Worm (Caenorhabditis elegans): ENCODE measurements around the gene dbn-1.

dbn-1 gene

DNA sequence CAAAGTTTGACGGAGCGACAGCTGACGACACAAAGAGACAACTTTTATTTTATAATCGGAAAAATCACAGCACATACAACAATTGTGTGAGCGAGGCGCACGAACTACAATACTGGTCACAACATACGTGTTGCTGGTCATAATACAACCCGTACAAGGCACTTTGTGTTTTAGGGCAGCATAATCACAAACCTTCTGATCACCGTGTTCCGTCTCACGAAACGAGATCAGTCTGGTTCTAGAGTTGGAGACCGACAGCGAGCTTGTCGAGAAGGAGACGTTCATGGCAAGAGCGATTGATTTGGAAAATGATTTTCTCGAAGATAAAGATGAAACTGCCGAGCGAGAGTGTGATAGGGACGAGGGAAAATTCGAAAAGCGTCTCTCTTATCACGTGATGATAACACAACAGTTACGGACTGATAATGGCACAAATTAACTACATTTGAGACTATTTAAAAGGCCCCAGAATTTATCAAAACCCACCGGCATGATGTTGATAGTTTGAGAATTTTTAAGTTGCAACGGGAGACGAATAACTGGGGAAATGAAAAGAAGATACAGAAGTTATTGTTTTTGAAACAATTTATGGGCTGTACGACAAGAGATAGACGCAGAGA, 4.9 kb upstream of the dbn-1 start:
- TF ChIP-seq F13H6.1 (tag; optimal IDR thresholded peaks at IDR 0.05) = peak; percentile 37
- TF ChIP-seq sma-9 (GFP tag; optimal IDR thresholded peaks at IDR 0.05) = peak; percentile 62
- TF ChIP-seq sma-9 (tag; optimal IDR thresholded peaks at IDR 0.05) = no peak
- TF ChIP-seq sma-3 (GFP tag; optimal IDR thresholded peaks at IDR 0.05) = peak; percentile 27
- peak; percentile 39 for TF ChIP-seq gmeb-1 (tag; optimal IDR thresholded peaks at IDR 0.05)
- TF ChIP-seq nhr-6 (tag; optimal IDR thresholded peaks at IDR 0.05) = no peak
- no peak for TF ChIP-seq unc-39 (tag; optimal IDR thresholded peaks at IDR 0.05)
- peak; percentile 39 for TF ChIP-seq crh-2 (tag; optimal IDR thresholded peaks at IDR 0.05)
- no peak for TF ChIP-seq ztf-4 (tag; optimal IDR thresholded peaks at IDR 0.05)
- TF ChIP-seq nhr-77 (tag; optimal IDR thresholded peaks at IDR 0.05) = no peak
- no peak for TF ChIP-seq ceh-82 (tag; optimal IDR thresholded peaks at IDR 0.05)
- no peak for TF ChIP-seq lin-39 (tag; optimal IDR thresholded peaks at IDR 0.05)
- TF ChIP-seq blmp-1 (tag; optimal IDR thresholded peaks at IDR 0.05; ENCODE audit: insufficient read depth) = no peak
- TF ChIP-seq nhr-11 (tag; optimal IDR thresholded peaks at IDR 0.05) = no peak
- TF ChIP-seq nhr-21 (tag; optimal IDR thresholded peaks at IDR 0.05) = peak; percentile 23
- peak in 1 of 2 experiments; percentile 3 for TF ChIP-seq lsy-2 (tag; optimal IDR thresholded peaks at IDR 0.05)
- TF ChIP-seq zag-1 (tag; optimal IDR thresholded peaks at IDR 0.05) = no peak
- TF ChIP-seq C34F6.9 (tag; optimal IDR thresholded peaks at IDR 0.05) = no peak
- no peak for TF ChIP-seq ceh-16 (tag; optimal IDR thresholded peaks at IDR 0.05)
- peak; percentile 73 for TF ChIP-seq fos-1 (tag; optimal IDR thresholded peaks at IDR 0.05)
- TF ChIP-seq nhr-129 (tag; optimal IDR thresholded peaks at IDR 0.05) = peak; percentile 28
- no peak for TF ChIP-seq ZK546.5 (tag; optimal IDR thresholded peaks at IDR 0.05)
- TF ChIP-seq nhr-25 (tag; optimal IDR thresholded peaks at IDR 0.05) = peak; percentile 12

DNA sequence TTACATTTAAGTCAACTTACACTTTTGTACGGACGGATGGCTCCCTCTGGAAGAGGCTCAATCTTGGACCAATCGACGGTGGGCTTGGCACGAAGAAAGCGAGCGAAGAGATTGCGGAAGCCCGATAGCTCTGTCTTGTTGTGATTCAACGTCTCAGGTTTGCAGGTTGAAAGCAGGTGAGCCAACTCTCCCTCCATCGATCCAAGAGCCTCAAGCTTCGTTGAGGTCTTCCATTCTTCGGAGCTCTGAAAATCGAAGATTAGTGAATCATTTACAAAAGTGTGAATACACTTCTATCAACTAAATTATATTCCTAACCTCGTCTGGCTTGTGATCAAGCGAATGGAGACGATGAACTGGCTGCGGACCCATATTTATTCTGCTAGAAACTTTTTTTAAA, 3.9 kb upstream of the dbn-1 start:
- TF ChIP-seq ZK546.5 (tag; optimal IDR thresholded peaks at IDR 0.05) (no peak), C34F6.9 (tag; optimal IDR thresholded peaks at IDR 0.05) (no peak), nhr-6 (tag; optimal IDR thresholded peaks at IDR 0.05) (no peak), mab-5 (tag; optimal IDR thresholded peaks at IDR 0.05) (no peak), mdl-1 (tag; optimal IDR thresholded peaks at IDR 0.05) (no peak), nhr-23 (tag; optimal IDR thresholded peaks at IDR 0.05) (no peak), ztf-4 (tag; optimal IDR thresholded peaks at IDR 0.05) (no peak), fos-1 (tag; optimal IDR thresholded peaks at IDR 0.05) (no peak)

DNA sequence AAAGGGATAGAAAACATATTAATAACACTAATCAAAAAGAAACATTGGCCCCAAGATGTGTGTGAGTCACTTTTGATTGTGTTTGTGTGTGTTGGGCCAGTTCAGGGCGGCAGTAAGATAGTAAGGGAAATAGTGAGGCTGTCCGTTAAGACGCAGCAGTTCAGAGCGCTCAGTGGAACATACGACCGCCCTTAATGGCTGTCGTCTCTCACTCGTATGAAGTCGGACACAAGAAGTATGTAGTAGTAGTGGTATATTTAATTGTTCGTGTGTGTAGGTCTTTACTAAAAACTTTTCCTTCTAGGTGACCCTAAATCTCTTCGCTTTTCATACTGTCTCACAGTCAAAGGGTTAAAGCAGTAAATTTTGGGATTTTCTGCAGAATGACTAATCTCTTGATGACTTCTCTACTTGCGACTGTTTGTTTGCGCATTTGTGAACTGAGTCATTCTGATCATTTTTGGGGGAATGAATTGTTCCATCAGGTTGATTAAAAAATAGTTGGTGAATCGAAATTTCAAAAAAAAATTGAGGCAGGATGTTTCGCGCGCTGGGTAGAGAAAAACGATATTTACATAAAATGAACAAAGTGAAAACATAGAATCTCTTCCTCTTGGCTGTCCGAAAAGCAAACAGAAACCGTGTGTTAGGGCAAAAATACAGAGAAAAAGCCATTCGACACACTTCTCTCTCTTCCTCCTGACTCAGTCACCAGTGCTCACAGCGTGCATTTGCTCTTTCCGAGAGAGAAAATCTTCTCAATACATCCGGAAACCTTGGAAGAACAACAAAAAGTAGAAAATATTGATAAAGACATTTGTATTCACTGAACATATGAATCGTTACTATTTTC, 1.6 kb upstream of the dbn-1 start:
- TF ChIP-seq sem-4 (tag; optimal IDR thresholded peaks at IDR 0.05) (no peak), peb-1 (tag; optimal IDR thresholded peaks at IDR 0.05) (no peak), nhr-12 (tag; optimal IDR thresholded peaks at IDR 0.05) (no peak), sma-3 (GFP tag; optimal IDR thresholded peaks at IDR 0.05) (peak; percentile 47), Y55F3AM.14 (GFP tag; optimal IDR thresholded peaks at IDR 0.05) (peak; percentile 18), mbf-1 (tag; optimal IDR thresholded peaks at IDR 0.05) (no peak), nhr-237 (tag; optimal IDR thresholded peaks at IDR 0.05) (no peak), mdl-1 (tag; optimal IDR thresholded peaks at IDR 0.05) (no peak), skn-1 (tag; optimal IDR thresholded peaks at IDR 0.05) (no peak), fos-1 (tag; optimal IDR thresholded peaks at IDR 0.05) (peak; percentile 90), zag-1 (tag; optimal IDR thresholded peaks at IDR 0.05) (no peak), F13H6.1 (tag; optimal IDR thresholded peaks at IDR 0.05) (peak; percentile 10), aly-2 (tag; optimal IDR thresholded peaks at IDR 0.05) (no peak), elt-3 (tag; optimal IDR thresholded peaks at IDR 0.05) (no peak), gmeb-1 (tag; optimal IDR thresholded peaks at IDR 0.05) (no peak), ztf-4 (tag; optimal IDR thresholded peaks at IDR 0.05) (no peak), dmd-4 (tag; optimal IDR thresholded peaks at IDR 0.05) (no peak), C34F6.9 (tag; optimal IDR thresholded peaks at IDR 0.05) (no peak), crh-2 (tag; optimal IDR thresholded peaks at IDR 0.05) (peak; percentile 46), alr-1 (tag; optimal IDR thresholded peaks at IDR 0.05) (no peak), mab-5 (tag; optimal IDR thresholded peaks at IDR 0.05) (no peak), lin-11 (tag; optimal IDR thresholded peaks at IDR 0.05) (no peak), nhr-23 (tag; optimal IDR thresholded peaks at IDR 0.05) (no peak), unc-39 (tag; optimal IDR thresholded peaks at IDR 0.05) (no peak), R02D3.7 (tag; optimal IDR thresholded peaks at IDR 0.05) (no peak), lin-13 (GFP tag; optimal IDR thresholded peaks at IDR 0.05) (no peak), ceh-82 (tag; optimal IDR thresholded peaks at IDR 0.05) (no peak), unc-55 (GFP tag; optimal IDR thresholded peaks at IDR 0.05) (no peak), ama-1 (optimal IDR thresholded peaks at IDR 0.05) (no peak), elt-1 (tag; optimal IDR thresholded peaks at IDR 0.05) (no peak), ztf-1 (GFP tag; conservative IDR thresholded peaks at IDR 0.05) (no peak), lsy-2 (tag; optimal IDR thresholded peaks at IDR 0.05) (peak in 1 of 2 experiments; percentile 1), nhr-129 (tag; optimal IDR thresholded peaks at IDR 0.05) (peak; percentile 54), lin-39 (tag; optimal IDR thresholded peaks at IDR 0.05) (no peak), egl-27 (tag; optimal IDR thresholded peaks at IDR 0.05) (no peak), nhr-21 (tag; optimal IDR thresholded peaks at IDR 0.05) (no peak), nhr-77 (tag; optimal IDR thresholded peaks at IDR 0.05) (no peak), nhr-11 (tag; optimal IDR thresholded peaks at IDR 0.05) (no peak), ztf-11 (tag; optimal IDR thresholded peaks at IDR 0.05) (no peak)
